Worm (Caenorhabditis elegans) whole organism, early embryonic: ENCODE results near the gene B0001.7.

Experiments used
- B0310.2 ChIP-seq: sonication (generic microtip); optimal IDR thresholded peaks from 2 replicates; lab custom pipeline; 2016; ENCODE audit warnings: mild to moderate bottlenecking, missing genetic modification characterization, missing compliant biosample characterization
- F13C5.2 ChIP-seq: sonication (generic microtip); optimal IDR thresholded peaks from 2 replicates; lab custom pipeline; 2017; ENCODE audit warnings: mild to moderate bottlenecking, missing genetic modification characterization, inconsistent platforms, missing compliant biosample characterization
- aly-1 ChIP-seq: sonication (generic microtip); optimal IDR thresholded peaks from 2 replicates; lab custom pipeline; 2016; ENCODE audit warnings: missing genetic modification characterization, missing compliant biosample characterization
- ama-1 ChIP-seq: fragments of 150-350 bp; optimal IDR thresholded peaks from 2 replicates; lab custom pipeline; 2014
- ceh-13 ChIP-seq: fragments of 200-800 bp; sonication (Bioruptor generic); optimal IDR thresholded peaks from 2 replicates; lab custom pipeline; 2018; ENCODE audit warnings: mild to moderate bottlenecking, missing genetic modification characterization, missing compliant biosample characterization
- ceh-36 ChIP-seq: sonication (generic microtip); optimal IDR thresholded peaks from 2 replicates; lab custom pipeline; 2016; ENCODE audit warnings: missing genetic modification characterization, inconsistent platforms, missing compliant biosample characterization
- ets-7 ChIP-seq: sonication (generic microtip); optimal IDR thresholded peaks from 2 replicates; lab custom pipeline; 2016; ENCODE audit warnings: missing genotype, missing genetic modification characterization, missing compliant biosample characterization
- flt-1 ChIP-seq: fragments of 200-800 bp; sonication (Bioruptor generic); IDR thresholded peaks from 2 replicates; pipeline ENCODE4 v1.3.6; 2022; ENCODE audit warnings: missing genetic modification characterization, missing compliant biosample characterization
- hmbx-1 ChIP-seq: sonication (generic microtip); optimal IDR thresholded peaks from 2 replicates; lab custom pipeline; 2016; ENCODE audit warnings: mild to moderate bottlenecking, missing genetic modification characterization, missing compliant biosample characterization
- hmg-4 ChIP-seq: fragments of 200-800 bp; sonication (Bioruptor generic); optimal IDR thresholded peaks from 2 replicates; lab custom pipeline; 2018; ENCODE audit warnings: mild to moderate bottlenecking, missing genetic modification characterization, missing compliant biosample characterization
- hnd-1 ChIP-seq: sonication (generic microtip); optimal IDR thresholded peaks from 2 replicates; lab custom pipeline; 2016; ENCODE audit warnings: missing genetic modification characterization, missing compliant biosample characterization
- pes-1 ChIP-seq: fragments of 200-800 bp; sonication (Bioruptor generic); IDR thresholded peaks from 2 replicates; pipeline ENCODE4 v1.3.6; 2022; ENCODE audit warnings: missing genetic modification reagents, missing genetic modification characterization, missing compliant biosample characterization
- scrt-1 ChIP-seq: fragments of 200-800 bp; sonication (Bioruptor generic); IDR thresholded peaks from 2 replicates; pipeline ENCODE4 v1.3.6; 2022; ENCODE audit warnings: missing genetic modification characterization, missing compliant biosample characterization
- sea-1 ChIP-seq: fragments of 200-800 bp; sonication (Bioruptor generic); conservative IDR thresholded peaks from 2 replicates; pipeline ENCODE4 v1.3.6; 2022; ENCODE audit warnings: missing genetic modification characterization, missing compliant biosample characterization
- tbx-11 ChIP-seq: fragments of 200-800 bp; sonication (Bioruptor generic); IDR thresholded peaks from 2 replicates; pipeline ENCODE4 v1.3.6; 2022; ENCODE audit warnings: missing genetic modification characterization, missing compliant biosample characterization
- tbx-37 ChIP-seq: fragments of 200-800 bp; sonication (Bioruptor generic); conservative IDR thresholded peaks from 2 replicates; pipeline ENCODE4 v1.3.6; 2022; ENCODE audit warnings: missing genetic modification reagents, missing genetic modification characterization, missing compliant biosample characterization
- tra-4 ChIP-seq: sonication (generic microtip); optimal IDR thresholded peaks from 2 replicates; lab custom pipeline; 2017; ENCODE audit warnings: missing genetic modification characterization, missing compliant biosample characterization

Gene B0001.7

DNA sequence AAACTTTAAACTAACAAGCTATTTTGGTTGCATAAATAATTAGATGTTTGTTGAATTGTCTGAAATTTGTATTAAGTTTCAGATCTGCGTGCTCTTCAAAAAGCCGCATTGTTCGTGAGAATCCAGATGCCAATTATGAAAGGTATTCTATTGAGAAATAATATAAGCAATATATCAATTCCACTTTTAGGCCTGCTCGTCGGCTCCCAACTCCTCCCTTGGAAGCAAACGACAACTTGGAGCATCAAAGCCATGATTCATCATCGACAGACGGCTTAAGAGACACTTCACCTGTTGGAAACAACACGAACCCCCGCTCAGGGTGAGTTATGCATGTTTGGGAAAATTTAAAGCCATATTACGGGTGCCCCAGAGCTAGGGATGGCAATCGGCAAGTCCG, 8.7 kb upstream of the B0001.7 start:
- no peak for TF ChIP-seq sea-1 (GFP tag; lab: Robert Waterston, UW)
- no peak for TF ChIP-seq ceh-13 (GFP tag; lab: Kevin White, UChicago)
- TF ChIP-seq hmbx-1 (tag; lab: Kevin White, UChicago), result no peak
- no peak for TF ChIP-seq scrt-1 (GFP tag; lab: Robert Waterston, UW)
- no peak for TF ChIP-seq aly-1 (tag; lab: Kevin White, UChicago)
- no peak for TF ChIP-seq hmg-4 (GFP tag; lab: Kevin White, UChicago)

DNA sequence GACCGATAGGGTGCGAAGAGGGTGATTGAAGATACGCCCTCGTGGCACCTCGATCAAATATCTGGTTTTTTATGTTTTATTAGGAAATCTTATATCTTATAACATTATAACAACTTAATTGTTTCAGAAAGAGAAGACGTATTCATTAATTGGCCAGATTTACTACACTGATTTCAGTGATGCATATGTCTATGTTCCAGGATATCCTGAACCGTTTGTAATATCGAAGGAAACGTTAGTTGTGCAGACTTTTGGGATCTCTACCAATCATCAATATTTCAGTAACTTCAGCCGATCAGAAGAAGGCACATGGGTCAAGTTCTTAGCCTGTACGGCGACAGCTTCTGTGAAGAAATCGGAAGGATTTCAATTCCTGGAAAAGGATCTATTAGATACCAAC, 6.4 kb upstream of the B0001.7 start:
- TF ChIP-seq hmbx-1 (tag; lab: Kevin White, UChicago) (no peak), flt-1 (GFP tag; lab: Robert Waterston, UW) (no peak), tra-4 (no peak), ama-1 (lab: Kevin White, UChicago) (no peak), aly-1 (tag; lab: Kevin White, UChicago) (no peak), pes-1 (GFP tag; lab: Robert Waterston, UW) (no peak), ceh-13 (GFP tag; lab: Kevin White, UChicago) (no peak), B0310.2 (tag; lab: Kevin White, UChicago) (no peak), hmg-4 (GFP tag; lab: Kevin White, UChicago) (no peak)

DNA sequence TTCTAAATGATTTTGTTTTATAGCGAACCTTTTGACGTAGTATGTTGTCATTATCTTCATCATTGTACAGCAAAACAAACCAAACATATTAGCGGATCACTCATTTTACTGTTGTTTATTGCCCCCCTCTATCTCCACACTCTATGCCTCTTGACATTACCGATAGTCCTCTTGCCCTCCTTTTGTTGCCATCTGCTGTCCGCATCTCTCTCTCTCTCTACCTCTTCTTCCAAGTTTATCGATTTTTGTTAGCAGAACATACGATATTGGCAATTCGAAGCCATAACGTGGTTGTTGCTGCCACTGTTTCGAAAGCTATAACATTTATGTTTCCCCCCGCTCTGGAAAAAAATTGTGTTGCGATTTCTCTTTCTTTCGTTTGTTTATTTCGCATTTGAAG, 3.9 kb upstream of the B0001.7 start:
- TF ChIP-seq ama-1 (lab: Kevin White, UChicago) (no peak), tbx-11 (GFP tag; lab: Robert Waterston, UW) (no peak), ceh-36 (tag; lab: Kevin White, UChicago) (no peak), sea-1 (GFP tag; lab: Robert Waterston, UW) (no peak), scrt-1 (GFP tag; lab: Robert Waterston, UW) (no peak), tra-4 (no peak)

DNA sequence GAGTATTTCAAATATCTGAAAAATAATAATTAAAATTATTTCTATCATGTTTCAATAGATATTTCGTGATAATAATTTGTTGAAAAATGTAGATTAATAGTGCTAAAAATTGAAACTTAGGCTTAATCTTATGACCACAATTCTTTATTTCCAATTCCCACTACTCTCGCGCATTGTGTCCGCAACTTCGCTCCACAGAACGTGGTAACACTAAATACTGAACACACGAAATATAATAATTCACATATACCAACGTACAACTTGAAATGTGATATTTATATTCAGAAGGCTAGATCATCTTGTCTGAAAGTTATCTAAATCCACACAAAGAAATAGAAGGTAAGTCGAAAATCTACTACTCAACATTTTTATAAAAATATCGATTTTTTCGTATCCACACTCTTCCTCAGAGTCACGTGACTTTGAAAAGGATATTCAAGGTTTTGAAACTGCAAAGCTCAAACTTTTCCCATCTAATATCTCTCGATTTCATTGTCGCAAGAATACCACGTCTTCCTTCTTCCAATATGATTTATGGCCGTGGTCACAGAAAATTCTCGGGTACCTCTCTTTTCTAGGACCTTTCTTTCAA, 2.7 kb upstream of the B0001.7 start, which contains the start of gene eri-12:
Gene eri-12 (plus strand): TSS at position 197 of the 592 bp plus-strand sequence.
- TF ChIP-seq ama-1 (lab: Kevin White, UChicago), result no peak
- TF ChIP-seq flt-1 (GFP tag; lab: Robert Waterston, UW), result no peak
- no peak for TF ChIP-seq ceh-13 (GFP tag; lab: Kevin White, UChicago)
- TF ChIP-seq hmbx-1 (tag; lab: Kevin White, UChicago), result no peak

DNA sequence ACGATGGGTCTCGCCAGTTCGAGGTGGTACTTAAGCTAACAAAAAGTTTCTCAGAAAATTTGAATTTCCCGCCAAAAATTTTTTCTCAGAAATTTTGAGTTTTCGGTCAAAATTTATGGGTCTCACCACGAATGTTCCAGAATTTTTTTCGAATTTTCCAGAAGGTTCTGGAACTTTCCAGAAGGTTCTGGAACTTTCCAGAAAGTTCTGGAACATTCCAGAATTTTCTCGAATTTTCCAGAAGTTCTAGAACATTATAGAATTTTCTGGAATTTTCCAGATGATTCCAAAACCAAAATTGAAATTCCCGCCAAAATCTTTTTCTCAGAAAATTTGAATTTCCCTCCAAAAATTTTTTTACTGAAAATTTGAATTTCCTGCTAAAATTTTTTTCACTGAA, 1.8 kb upstream of the B0001.7 start:
- TF ChIP-seq pes-1 (GFP tag; lab: Robert Waterston, UW) (peak; percentile 52; the same call in 1 of the 2 replicates), tbx-11 (GFP tag; lab: Robert Waterston, UW) (0 out of 2 replicates have a peak, but pooled peaks have one; percentile 32), flt-1 (GFP tag; lab: Robert Waterston, UW) (peak; percentile 29; the same call in 1 of the 2 replicates)

DNA sequence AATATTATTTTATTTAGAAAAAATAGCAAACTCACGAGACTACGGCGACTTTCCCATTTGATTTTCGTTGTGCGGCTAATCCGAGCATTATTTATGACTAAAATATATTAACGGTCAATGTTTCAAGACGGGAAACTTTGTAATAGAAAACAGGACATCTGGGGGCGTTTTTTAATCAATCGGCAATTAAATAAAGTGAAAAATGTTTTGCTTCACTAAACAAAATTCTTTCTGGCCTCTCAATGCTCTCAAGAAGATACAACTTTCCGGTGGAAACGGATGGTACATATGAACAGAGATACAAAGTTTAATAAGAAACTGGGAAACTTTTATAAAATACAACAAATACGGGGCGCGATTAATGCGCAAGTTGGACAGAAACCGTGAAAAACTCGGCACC, 3.2 kb downstream of the B0001.7 start, which contains the start of gene B0001.2:
Gene B0001.2 (minus strand): TSS at position 101 of the 400 bp plus-strand sequence.
- no peak for TF ChIP-seq scrt-1 (GFP tag; lab: Robert Waterston, UW)
- TF ChIP-seq hnd-1 (tag; lab: Kevin White, UChicago), result no peak
- no peak for TF ChIP-seq tbx-37 (GFP tag; lab: Robert Waterston, UW)
- TF ChIP-seq hmbx-1 (tag; lab: Kevin White, UChicago), result no peak
- no peak for TF ChIP-seq tra-4
- TF ChIP-seq tbx-11 (GFP tag; lab: Robert Waterston, UW), result no peak
- TF ChIP-seq sea-1 (GFP tag; lab: Robert Waterston, UW), result no peak
- no peak for TF ChIP-seq aly-1 (tag; lab: Kevin White, UChicago)

DNA sequence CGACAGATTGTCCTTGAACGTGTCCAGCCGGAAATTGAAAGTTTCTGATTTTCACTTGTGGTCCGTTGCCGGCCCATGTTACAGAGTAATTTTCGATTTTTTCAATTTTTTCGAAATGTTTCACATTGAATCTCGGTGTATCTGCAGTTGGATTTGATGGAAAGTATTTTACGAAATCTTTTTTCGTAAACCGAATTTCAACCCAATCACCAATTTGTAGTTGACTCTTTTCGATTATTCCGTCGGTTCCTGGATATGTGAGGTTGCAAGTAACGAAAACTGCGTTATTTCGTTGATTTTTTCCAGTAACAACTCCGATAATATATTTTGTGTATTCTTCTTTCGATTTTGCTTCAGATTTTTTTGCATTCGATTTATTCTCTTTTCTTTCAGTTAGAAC, 4.4 kb downstream of the B0001.7 start:
- TF ChIP-seq tbx-37 (GFP tag; lab: Robert Waterston, UW) (no peak), B0310.2 (tag; lab: Kevin White, UChicago) (no peak), tbx-11 (GFP tag; lab: Robert Waterston, UW) (no peak), ceh-13 (GFP tag; lab: Kevin White, UChicago) (no peak), scrt-1 (GFP tag; lab: Robert Waterston, UW) (no peak), ets-7 (tag; lab: Kevin White, UChicago) (no peak), tra-4 (no peak), flt-1 (GFP tag; lab: Robert Waterston, UW) (no peak), sea-1 (GFP tag; lab: Robert Waterston, UW) (no peak), F13C5.2 (tag; lab: Kevin White, UChicago) (no peak), pes-1 (GFP tag; lab: Robert Waterston, UW) (no peak), hmg-4 (GFP tag; lab: Kevin White, UChicago) (no peak), hmbx-1 (tag; lab: Kevin White, UChicago) (no peak), hnd-1 (tag; lab: Kevin White, UChicago) (no peak), ama-1 (lab: Kevin White, UChicago) (no peak), ceh-36 (tag; lab: Kevin White, UChicago) (no peak)

DNA sequence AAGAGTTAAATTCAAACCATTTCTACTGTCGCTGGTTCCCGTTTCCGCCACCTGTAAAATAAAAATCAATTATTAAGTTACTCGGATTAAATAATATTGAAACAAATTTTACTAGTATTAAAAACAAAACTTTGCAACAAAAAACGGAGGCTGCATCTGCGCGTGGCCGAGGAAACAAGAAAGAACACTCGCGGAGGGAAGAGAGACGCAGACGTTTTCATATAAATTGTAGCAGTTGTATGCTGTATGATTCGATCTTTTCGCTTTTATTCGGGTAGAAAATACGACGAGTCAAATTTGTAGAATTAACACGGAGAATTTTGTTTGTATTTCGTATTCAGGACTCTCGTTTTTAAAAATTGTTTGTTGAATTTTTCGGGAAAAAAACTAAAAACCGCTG, 8.4 kb downstream of the B0001.7 start, which contains the start of gene B0001.3:
Gene B0001.3 (minus strand): TSS at position 55 of the 400 bp plus-strand sequence.
- TF ChIP-seq aly-1 (tag; lab: Kevin White, UChicago) (no peak), ceh-13 (GFP tag; lab: Kevin White, UChicago) (no peak), tbx-11 (GFP tag; lab: Robert Waterston, UW) (no peak), scrt-1 (GFP tag; lab: Robert Waterston, UW) (no peak), flt-1 (GFP tag; lab: Robert Waterston, UW) (no peak), tra-4 (no peak), sea-1 (GFP tag; lab: Robert Waterston, UW) (no peak)
